Worm (Caenorhabditis elegans): ENCODE results near the gene ctsa-1.1.

ce11 chrII:4756751-4757150, 19.3 kb downstream of the ctsa-1.1 start, which contains the start of gene C27D9.2:
- TF ChIP-seq php-3 (GFP tag; IDR thresholded peaks at IDR 0.05), result no peak
- TF ChIP-seq nhr-6 (tag; optimal IDR thresholded peaks at IDR 0.05), result no peak
- TF ChIP-seq nhr-237 (tag; optimal IDR thresholded peaks at IDR 0.05), result no peak
- TF ChIP-seq lin-38 (GFP tag; IDR thresholded peaks at IDR 0.05), result no peak
- TF ChIP-seq pha-4 (GFP tag; IDR thresholded peaks at IDR 0.05), result no peak
- TF ChIP-seq pha-4 (tag; optimal IDR thresholded peaks at IDR 0.05), result no peak
- no peak for TF ChIP-seq egl-27 (tag; optimal IDR thresholded peaks at IDR 0.05)
- TF ChIP-seq nhr-77 (tag; optimal IDR thresholded peaks at IDR 0.05), result no peak
- no peak for TF ChIP-seq daf-8 (GFP tag; IDR thresholded peaks at IDR 0.05)
